Worm (Caenorhabditis elegans): Measurements from ENCODE around the gene Y37E11B.10.
A peak's percentile ranks its signal among the peaks of the same experiment; 100 is the strongest.

The Y37E11B.10 gene

DNA sequence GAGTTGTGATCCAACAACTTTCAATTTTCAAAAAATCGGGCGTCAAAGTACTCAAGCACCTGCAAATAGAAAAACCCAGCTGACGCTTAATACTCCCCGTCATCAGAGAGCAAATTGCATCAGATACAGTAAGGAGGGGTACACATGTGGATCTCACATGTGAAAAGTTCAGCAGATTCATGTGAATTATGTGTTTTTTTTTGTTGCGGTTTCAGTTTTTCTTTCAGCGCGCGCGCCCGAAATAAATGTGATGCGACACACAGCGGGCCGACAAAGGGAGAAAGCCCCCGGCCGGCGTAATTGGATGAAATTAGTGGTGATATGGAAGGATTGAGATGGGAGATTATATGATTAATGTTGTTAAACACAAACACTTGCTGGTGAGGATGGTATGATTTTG is 46.0 kb upstream of the Y37E11B.10 start:
- no peak for TF ChIP-seq duxl-1 (tag; optimal IDR thresholded peaks at IDR 0.05; ENCODE audit: poor library complexity)
- TF ChIP-seq daf-16 (GFP tag; optimal IDR thresholded peaks at IDR 0.05): no peak
- TF ChIP-seq daf-16 (tag; optimal IDR thresholded peaks at IDR 0.05): peak; percentile 27
- TF ChIP-seq dpl-1 (GFP tag; optimal IDR thresholded peaks at IDR 0.05): no peak
- no peak for TF ChIP-seq egl-27 (tag; optimal IDR thresholded peaks at IDR 0.05)
- no peak for TF ChIP-seq lir-3 (tag; optimal IDR thresholded peaks at IDR 0.05)
- peak; percentile 8 for TF ChIP-seq cey-2 (tag; optimal IDR thresholded peaks at IDR 0.05; ENCODE audit: borderline replicate concordance, insufficient read depth)
- peak; percentile 59 for TF ChIP-seq mxl-3 (GFP tag; optimal IDR thresholded peaks at IDR 0.05)
- TF ChIP-seq hif-1 (tag; optimal IDR thresholded peaks at IDR 0.05): peak in 1 of 2 experiments; percentile 39
- TF ChIP-seq hlh-11 (tag; optimal IDR thresholded peaks at IDR 0.05): peak; percentile 73
- TF ChIP-seq zfp-3 (GFP tag; conservative IDR thresholded peaks at IDR 0.05): no peak
- peak in 1 of 2 experiments; percentile 71 for TF ChIP-seq mdl-1 (tag; optimal IDR thresholded peaks at IDR 0.05)
- TF ChIP-seq nhr-28 (tag; optimal IDR thresholded peaks at IDR 0.05): peak; percentile 70
- TF ChIP-seq spr-1 (tag; optimal IDR thresholded peaks at IDR 0.05): peak; percentile 18
- TF ChIP-seq mxl-2 (GFP tag; conservative IDR thresholded peaks at IDR 0.05): peak; percentile 90
- TF ChIP-seq tra-1 (GFP tag; IDR thresholded peaks at IDR 0.05): no peak
- no peak for TF ChIP-seq daf-8 (GFP tag; IDR thresholded peaks at IDR 0.05)
- TF ChIP-seq nhr-48 (tag; optimal IDR thresholded peaks at IDR 0.05): peak; percentile 90
- peak in 1 of 2 experiments; percentile 21 for TF ChIP-seq lsy-2 (tag; optimal IDR thresholded peaks at IDR 0.05)
- 0 out of 2 replicates have a peak, but pooled peaks have one; percentile 38 for TF ChIP-seq ceh-20 (GFP tag; IDR thresholded peaks at IDR 0.05)
- TF ChIP-seq F10B5.3 (tag; optimal IDR thresholded peaks at IDR 0.05): no peak
- no peak for TF ChIP-seq F49E8.2 (tag; optimal IDR thresholded peaks at IDR 0.05; ENCODE audit: borderline replicate concordance)
- TF ChIP-seq dmd-6 (GFP tag; IDR thresholded peaks at IDR 0.05): peak; percentile 60
- TF ChIP-seq hlh-30 (tag; optimal IDR thresholded peaks at IDR 0.05; ENCODE audit: insufficient read depth): peak; percentile 72
- no peak for TF ChIP-seq madf-9 (GFP tag; conservative IDR thresholded peaks at IDR 0.05)

DNA sequence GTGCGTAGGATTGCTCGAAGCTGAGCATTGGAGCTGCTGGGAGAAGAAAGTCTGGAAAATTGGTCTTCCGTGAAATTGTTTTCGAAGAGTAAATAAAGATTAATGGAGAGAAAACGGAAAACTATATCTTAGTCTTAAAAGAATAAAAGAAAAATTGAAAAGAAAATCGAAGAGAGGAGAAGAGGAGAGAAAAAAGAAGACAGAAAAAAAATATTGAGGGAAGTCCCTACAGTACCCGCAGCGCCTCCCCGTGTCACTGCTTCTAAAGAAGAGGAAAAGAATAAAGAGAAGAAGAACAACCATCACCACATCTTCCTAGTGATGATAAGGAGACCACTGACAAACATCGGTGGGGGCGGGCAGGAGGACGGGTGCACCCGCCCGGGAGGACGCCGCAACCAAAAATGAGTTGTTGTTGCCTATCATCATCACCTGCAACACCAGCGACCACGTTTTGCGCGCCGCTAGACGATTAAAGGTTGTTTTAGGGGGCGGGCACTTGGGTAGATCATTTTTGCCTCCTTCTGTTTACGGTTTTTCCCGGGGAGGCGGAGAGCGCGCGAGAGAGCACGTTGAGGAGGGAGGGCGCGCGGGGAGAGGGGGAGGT is 42.5 kb upstream of the Y37E11B.10 start, which contains the start of gene CC8.2:
CC8.2 (minus strand) TSS at position 51 of the 607 bp plus-strand sequence.
- TF ChIP-seq lin-38 (GFP tag; IDR thresholded peaks at IDR 0.05) (no peak; the same call in 1 of the 2 replicates), ceh-28 (tag; optimal IDR thresholded peaks at IDR 0.05) (no peak), nhr-42 (GFP tag; IDR thresholded peaks at IDR 0.05) (no peak), mxl-3 (GFP tag; optimal IDR thresholded peaks at IDR 0.05) (peak; percentile 91), snpc-1.2 (GFP tag; IDR thresholded peaks at IDR 0.05) (0 out of 2 replicates have a peak, but pooled peaks have one; percentile 7), nhr-10 (tag; optimal IDR thresholded peaks at IDR 0.05) (peak; percentile 49), lim-7 (GFP tag; IDR thresholded peaks at IDR 0.05) (no peak), lin-15B (tag; optimal IDR thresholded peaks at IDR 0.05) (no peak), zip-2 (tag; optimal IDR thresholded peaks at IDR 0.05) (no peak), lin-13 (GFP tag; optimal IDR thresholded peaks at IDR 0.05) (peak; percentile 30), dmd-6 (GFP tag; IDR thresholded peaks at IDR 0.05) (peak; percentile 50; the same call in 1 of the 2 replicates), egl-43 (GFP tag; IDR thresholded peaks at IDR 0.05) (peak; percentile 55; the same call in 1 of the 2 replicates), fkh-10 (GFP tag; optimal IDR thresholded peaks at IDR 0.05) (no peak), spr-1 (tag; optimal IDR thresholded peaks at IDR 0.05) (no peak), ztf-11 (tag; optimal IDR thresholded peaks at IDR 0.05) (no peak), lin-1 (GFP tag; IDR thresholded peaks at IDR 0.05) (no peak), pha-4 (GFP tag; IDR thresholded peaks at IDR 0.05) (no peak), pha-4 (tag; optimal IDR thresholded peaks at IDR 0.05) (no peak), gei-8 (GFP tag; optimal IDR thresholded peaks at IDR 0.05) (no peak), spr-3 (GFP tag; optimal IDR thresholded peaks at IDR 0.05) (no peak), T20F7.1 (GFP tag; optimal IDR thresholded peaks at IDR 0.05) (no peak), nhr-102 (tag; optimal IDR thresholded peaks at IDR 0.05) (peak; percentile 19), nhr-76 (tag; optimal IDR thresholded peaks at IDR 0.05) (no peak), nhr-48 (tag; optimal IDR thresholded peaks at IDR 0.05) (peak; percentile 87), cey-2 (tag; optimal IDR thresholded peaks at IDR 0.05; ENCODE audit: borderline replicate concordance, insufficient read depth) (no peak), lsy-2 (tag; optimal IDR thresholded peaks at IDR 0.05) (peak in 1 of 2 experiments; percentile 23), mes-2 (tag; optimal IDR thresholded peaks at IDR 0.05; ENCODE audit: poor library complexity, severe bottlenecking) (no peak), ZK337.2 (GFP tag; IDR thresholded peaks at IDR 0.05) (0 out of 2 replicates have a peak, but pooled peaks have one; percentile 12), nhr-6 (tag; optimal IDR thresholded peaks at IDR 0.05) (no peak), daf-16 (GFP tag; optimal IDR thresholded peaks at IDR 0.05) (no peak), daf-16 (tag; optimal IDR thresholded peaks at IDR 0.05) (peak; percentile 91)

Measured in whole organism, L4 larva.